Fruit fly (Drosophila melanogaster) whole organism: Measurements from ENCODE around the gene Hsp60B.

Experiments
- CG8478 ChIP-seq: fragments of >200 bp; optimal IDR thresholded peaks from 2 replicates; lab custom pipeline; 2018; ENCODE audit warnings: inconsistent platforms
- Dll ChIP-seq: fragments of >200 bp; optimal IDR thresholded peaks from 2 replicates; lab custom pipeline; 2017
- EcR ChIP-seq, 2 experiments: fragments of >200 bp; optimal IDR thresholded peaks; 2 replicates each; lab custom pipeline; 2017; ENCODE audit warnings: missing biosample characterization in 2 of 2, missing genetic modification characterization in 2 of 2, missing genetic modification reagents in 2 of 2
- pan ChIP-seq: fragments of >200 bp; optimal IDR thresholded peaks from 2 replicates; lab custom pipeline; 2017
- psq ChIP-seq: fragments of >200 bp; optimal IDR thresholded peaks from 2 replicates; lab custom pipeline; 2017
- usp ChIP-seq: fragments of >200 bp; optimal IDR thresholded peaks from 2 replicates; lab custom pipeline; 2017; ENCODE audit warnings: missing biosample characterization, missing genetic modification characterization, mixed read lengths

DNA sequence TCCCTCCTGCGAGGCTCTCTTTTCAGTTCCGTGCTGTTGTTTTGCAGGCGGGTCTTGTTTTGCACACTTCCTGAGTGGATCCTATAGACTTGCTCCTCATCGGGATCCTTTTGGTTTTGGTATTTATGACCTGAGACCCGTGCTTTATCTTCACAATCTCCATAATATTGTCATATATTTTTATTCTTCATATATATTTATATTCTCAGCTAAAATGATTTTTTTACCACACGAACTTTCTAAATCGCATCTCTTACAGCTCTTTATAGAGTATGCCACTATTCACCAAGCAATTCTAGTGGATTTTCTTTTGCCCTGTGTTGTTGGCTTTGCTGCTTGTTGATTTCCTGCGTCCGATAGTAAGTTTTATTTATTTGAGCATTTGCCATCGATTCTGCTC is 10.4 kb upstream of the Hsp60B start:
- no peak for TF ChIP-seq psq
- no peak for TF ChIP-seq Dll (lab: Kevin White, UChicago)
- no peak for TF ChIP-seq pan (lab: Kevin White, UChicago)
- no peak for TF ChIP-seq usp
- TF ChIP-seq CG8478 (lab: Kevin White, UChicago) = no peak
- no peak for TF ChIP-seq EcR (GFP tag; optimal IDR thresholded peaks at IDR 0.05; lab: Kevin White, UChicago)
